Worm (Caenorhabditis elegans) whole organism, L4/young adult: ENCODE data around the gene Y38H6C.15.
"Not testable (repeated sequence)": the region's sequence is repeated elsewhere in the genome, so short reads cannot be mapped to it uniquely, and the experiment has no call there.

Experiments used
- W03F9.2 ChIP-seq: fragments of 150-350 bp; optimal IDR thresholded peaks from 2 replicates; lab custom pipeline; 2014; ENCODE audit warnings: missing biosample characterization, missing genetic modification characterization
- dao-5 ChIP-seq: sonication (generic microtip); optimal IDR thresholded peaks from 2 replicates; lab custom pipeline; 2016; ENCODE audit warnings: missing genotype, missing genetic modification characterization, moderate library complexity, missing compliant biosample characterization
- him-1 ChIP-seq: sonication (generic microtip); optimal IDR thresholded peaks from 2 replicates; lab custom pipeline; 2016; ENCODE audit warnings: missing genotype, missing genetic modification reagents, missing genetic modification characterization, missing compliant biosample characterization

The Y38H6C.15 gene

DNA sequence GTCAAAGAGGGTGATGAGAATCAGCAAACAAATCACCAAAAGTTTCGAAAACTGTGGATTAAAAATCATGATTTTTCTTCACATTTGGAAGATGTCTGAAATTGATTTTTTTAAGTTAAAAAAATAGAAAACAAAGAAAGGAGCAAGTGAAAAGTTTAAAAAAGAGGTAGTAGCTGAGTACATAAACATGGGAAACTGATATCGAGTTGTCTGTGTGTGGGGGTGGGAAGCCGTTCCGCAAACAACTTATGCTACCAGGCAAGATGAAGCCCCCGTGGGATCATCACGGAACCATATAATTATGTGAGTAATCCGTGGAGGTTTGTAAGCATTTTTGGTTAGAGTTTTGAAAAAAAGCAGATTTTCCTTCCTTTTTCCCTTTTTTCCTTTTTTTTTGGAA, 15.0 kb upstream of the Y38H6C.15 start, which contains the start of gene Y38H6C.20:
Y38H6C.20 (minus strand) TSS at position 101 of the 400 bp plus-strand sequence.
- no peak for TF ChIP-seq dao-5 (tag; lab: Kevin White, UChicago)
- TF ChIP-seq W03F9.2 (tag; lab: Kevin White, UChicago) = no peak
- TF ChIP-seq him-1 (tag; lab: Kevin White, UChicago) = no peak

DNA sequence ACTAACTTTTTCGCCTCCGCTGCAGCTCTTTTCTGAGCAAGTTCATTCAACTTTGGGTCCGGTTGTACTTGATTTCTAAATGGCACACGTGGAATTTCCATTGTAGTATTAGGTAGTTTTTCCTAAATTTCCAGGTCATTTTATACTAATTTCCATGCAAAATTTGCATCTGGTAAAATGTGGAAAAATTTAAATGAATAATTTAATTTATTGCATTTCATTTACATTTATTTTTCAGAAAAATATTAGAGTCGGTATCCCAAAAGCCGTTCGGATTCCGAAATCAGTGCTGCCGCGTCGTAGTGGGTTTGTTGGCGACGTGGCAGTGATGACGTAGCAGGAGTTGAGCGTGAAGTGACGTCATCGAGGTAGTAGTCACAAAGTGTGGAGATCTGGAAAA, 10.9 kb upstream of the Y38H6C.15 start, which contains the start of gene Y38H6C.18:
Y38H6C.18 (minus strand) TSS at position 101 of the 400 bp plus-strand sequence.
- TF ChIP-seq W03F9.2 (tag; lab: Kevin White, UChicago) = no peak
- TF ChIP-seq dao-5 (tag; lab: Kevin White, UChicago) = no peak
- no peak for TF ChIP-seq him-1 (tag; lab: Kevin White, UChicago)

- TF ChIP-seq W03F9.2 (tag; lab: Kevin White, UChicago) (no peak), dao-5 (tag; lab: Kevin White, UChicago) (no peak)
Measured at ce11 chrV:20545742-20546141, 9.6 kb upstream of the Y38H6C.15 start.

DNA sequence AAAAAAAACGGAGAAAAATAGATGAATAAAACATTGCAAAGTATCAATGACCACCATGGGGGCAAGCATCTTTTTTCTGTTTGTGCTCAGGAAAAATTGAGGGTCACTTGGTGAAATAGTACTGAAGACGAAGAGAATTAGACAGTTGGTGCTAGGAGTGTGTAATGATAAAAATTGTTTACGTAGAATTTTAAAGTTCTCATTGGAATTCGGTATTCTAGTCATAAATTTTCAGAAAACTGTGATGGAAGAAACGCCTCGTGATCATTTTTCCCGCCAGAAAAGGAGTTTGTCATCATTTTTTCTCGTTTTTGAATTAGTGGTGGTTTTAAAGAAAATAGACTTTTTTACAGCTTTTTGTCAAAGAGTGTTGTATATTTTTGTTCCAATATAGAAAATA, 8.5 kb upstream of the Y38H6C.15 start:
- TF ChIP-seq W03F9.2 (tag; lab: Kevin White, UChicago) (no peak), dao-5 (tag; lab: Kevin White, UChicago) (no peak), him-1 (tag; lab: Kevin White, UChicago) (no peak)

ce11 chrV:20544092-20544491, 8.0 kb upstream of the Y38H6C.15 start, which contains the start of gene slc-36.3:
Gene slc-36.3, minus strand, starts transcription at chrV:20544192.
- no peak for TF ChIP-seq him-1 (tag; lab: Kevin White, UChicago)
- TF ChIP-seq dao-5 (tag; lab: Kevin White, UChicago) = no peak

ce11 chrV:20539055-20539454, 2.9 kb upstream of the Y38H6C.15 start, which contains the start of gene Y38H6C.16:
Gene Y38H6C.16, minus strand, starts transcription at chrV:20539347.
- TF ChIP-seq W03F9.2 (tag; lab: Kevin White, UChicago) (no peak), him-1 (tag; lab: Kevin White, UChicago) (no peak), dao-5 (tag; lab: Kevin White, UChicago) (no peak)

DNA sequence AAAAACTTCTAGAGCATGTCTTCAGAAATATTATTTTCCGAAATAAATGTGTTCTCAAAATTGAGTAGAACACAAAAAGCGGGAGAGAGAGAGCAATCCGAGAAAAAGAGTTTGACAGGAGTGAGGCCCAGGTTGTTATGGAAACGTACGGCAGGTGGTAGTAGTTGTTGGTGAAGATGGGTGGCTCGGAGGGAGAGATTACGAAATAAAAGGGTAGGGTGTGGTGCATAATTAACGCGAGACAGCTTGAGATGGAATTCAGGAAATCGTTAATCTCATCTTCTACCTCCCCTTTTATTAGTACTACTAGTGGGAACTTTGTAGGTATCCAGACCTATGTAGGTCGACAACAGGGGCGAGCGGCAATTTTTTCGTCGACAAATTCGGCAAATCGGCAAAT, 2.0 kb downstream of the Y38H6C.15 start, which contains the start of gene famh-161:
famh-161 (minus strand) TSS at position 101 of the 400 bp plus-strand sequence.
- TF ChIP-seq W03F9.2 (tag; lab: Kevin White, UChicago) (no peak), dao-5 (tag; lab: Kevin White, UChicago) (no peak), him-1 (tag; lab: Kevin White, UChicago) (no peak)

ce11 chrV:20527493-20527892, 8.6 kb downstream of the Y38H6C.15 start, which contains the start of gene Y38H6C.13:
Gene Y38H6C.13, plus strand, starts transcription at chrV:20527793.
- TF ChIP-seq W03F9.2 (tag; lab: Kevin White, UChicago) = no peak
- TF ChIP-seq him-1 (tag; lab: Kevin White, UChicago) = no peak

- TF ChIP-seq W03F9.2 (tag; lab: Kevin White, UChicago) = no peak
- no peak for TF ChIP-seq dao-5 (tag; lab: Kevin White, UChicago)
Measured at ce11 chrV:20525816-20526459, 10.2 kb downstream of the Y38H6C.15 start, which contains the start of the genes srh-166 and Y38H6C.24. Gene srh-166, minus strand, starts transcription at chrV:20525866. Gene Y38H6C.24, plus strand, starts transcription at chrV:20526435.

ce11 chrV:20522219-20522618, 13.9 kb downstream of the Y38H6C.15 start, which contains the start of the genes Y38H6C.9 and fbxa-150:
Gene Y38H6C.9, minus strand, starts transcription at chrV:20522270.
Gene fbxa-150, plus strand, starts transcription at chrV:20522598.
- TF ChIP-seq dao-5 (tag; lab: Kevin White, UChicago) (no peak), him-1 (tag; lab: Kevin White, UChicago) (no peak), W03F9.2 (tag; lab: Kevin White, UChicago) (no peak)

DNA sequence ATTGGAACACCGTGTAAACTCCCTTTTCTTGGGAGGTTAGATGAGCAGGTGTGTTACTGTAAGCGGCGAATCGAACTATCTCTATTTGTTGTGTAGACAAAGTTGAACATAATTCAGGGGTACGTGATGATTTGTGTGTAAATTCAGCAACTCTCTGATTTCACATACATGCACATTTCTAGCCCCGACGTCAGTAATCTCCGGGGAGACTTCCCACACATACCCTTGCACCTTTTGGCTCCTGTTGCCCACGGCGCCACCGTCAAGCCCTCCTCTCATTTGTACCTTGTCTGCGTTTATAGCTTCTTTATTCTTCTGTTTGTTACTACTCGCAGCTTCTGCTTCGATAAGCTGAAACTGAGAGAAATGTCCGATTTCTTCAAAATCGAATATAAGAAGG, 17.2 kb downstream of the Y38H6C.15 start, which contains the start of gene Y38H6C.25:
Y38H6C.25 (plus strand) TSS at position 301 of the 400 bp plus-strand sequence.
- TF ChIP-seq W03F9.2 (tag; lab: Kevin White, UChicago) = no peak
- no peak for TF ChIP-seq him-1 (tag; lab: Kevin White, UChicago)
- no peak for TF ChIP-seq dao-5 (tag; lab: Kevin White, UChicago)

DNA sequence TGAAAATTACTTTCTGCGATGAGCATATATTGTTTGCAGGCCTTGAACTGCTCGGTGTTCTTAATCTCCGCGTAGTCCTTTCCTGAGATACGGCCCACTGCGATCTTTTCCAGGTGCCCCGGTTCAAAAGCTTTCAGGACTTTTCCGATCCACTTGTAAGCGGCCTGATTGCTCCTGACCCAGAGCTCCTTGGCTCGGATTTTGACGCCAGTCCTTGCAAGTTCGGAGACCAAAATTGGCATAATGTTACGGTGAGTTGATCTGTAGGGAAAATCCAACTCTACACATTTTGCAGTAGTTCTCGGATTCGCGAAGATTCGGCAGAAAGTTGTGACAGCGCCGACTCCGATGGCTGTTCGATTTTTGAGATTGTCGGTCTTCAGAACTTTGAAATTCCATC, 19.1 kb downstream of the Y38H6C.15 start:
- TF ChIP-seq him-1 (tag; lab: Kevin White, UChicago) = no peak
- no peak for TF ChIP-seq W03F9.2 (tag; lab: Kevin White, UChicago)
- TF ChIP-seq dao-5 (tag; lab: Kevin White, UChicago) = no peak

DNA sequence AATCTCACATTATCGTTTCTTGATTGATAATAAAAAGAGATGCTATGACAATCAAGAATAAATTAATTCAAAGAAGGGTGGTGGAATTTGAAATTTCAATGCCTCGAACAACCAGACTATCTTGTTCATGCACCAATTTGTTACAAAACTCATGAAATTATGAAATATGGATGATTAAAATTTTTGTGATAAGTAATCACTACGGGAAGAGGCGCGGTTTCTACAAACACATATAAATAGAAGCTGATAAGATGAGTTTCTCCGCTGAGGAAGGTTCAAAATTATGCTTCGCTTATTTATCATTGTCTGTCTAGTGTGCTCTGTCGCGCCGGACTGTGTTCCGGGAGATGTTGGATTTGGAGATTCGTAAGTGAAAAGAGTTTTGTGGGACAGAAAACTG, 21.6 kb downstream of the Y38H6C.15 start:
- TF ChIP-seq W03F9.2 (tag; lab: Kevin White, UChicago) (no peak), him-1 (tag; lab: Kevin White, UChicago) (no peak), dao-5 (tag; lab: Kevin White, UChicago) (no peak)

DNA sequence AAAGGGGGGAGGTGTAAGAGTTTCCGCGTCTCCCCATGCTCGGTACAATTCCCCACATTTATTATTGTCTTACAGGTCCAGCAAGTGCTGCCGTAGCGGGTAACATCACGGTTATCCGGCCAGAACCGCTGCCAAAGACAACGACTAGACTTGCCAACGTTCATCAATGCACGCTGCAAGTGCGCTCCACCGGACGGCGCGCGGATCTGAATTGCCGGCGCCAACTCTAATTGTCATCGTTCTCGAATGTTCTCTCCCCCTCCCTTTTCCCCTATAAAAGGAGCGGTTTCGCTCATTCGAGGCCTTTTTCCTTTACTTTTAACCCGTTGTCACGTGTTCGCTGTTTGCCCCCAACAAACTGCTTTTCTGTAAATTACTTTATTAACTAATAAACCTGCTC, 22.4 kb downstream of the Y38H6C.15 start, which contains the start of gene Y38H6C.8:
Y38H6C.8 (plus strand) TSS at position 301 of the 400 bp plus-strand sequence.
- not testable (repeated sequence) for TF ChIP-seq dao-5, him-1, W03F9.2 (tag; lab: Kevin White, UChicago)
